Worm (Caenorhabditis elegans): ENCODE data around the gene srj-39.

ce11 chrV:4104298-4104697, at the start of gene srj-39:
- TF ChIP-seq ama-1 (optimal IDR thresholded peaks at IDR 0.05) (no peak), lin-11 (tag; optimal IDR thresholded peaks at IDR 0.05) (no peak), pqm-1 (tag; optimal IDR thresholded peaks at IDR 0.05) (no peak), dmd-4 (tag; optimal IDR thresholded peaks at IDR 0.05; ENCODE audit: borderline replicate concordance) (no peak), sdc-2 (tag; optimal IDR thresholded peaks at IDR 0.05) (no peak), pag-3 (tag; optimal IDR thresholded peaks at IDR 0.05; ENCODE audit: borderline replicate concordance) (no peak), ztf-16 (tag; optimal IDR thresholded peaks at IDR 0.05) (no peak), nhr-11 (tag; optimal IDR thresholded peaks at IDR 0.05) (no peak), pros-1 (tag; optimal IDR thresholded peaks at IDR 0.05) (no peak), sox-4 (tag; optimal IDR thresholded peaks at IDR 0.05) (no peak), ttx-3 (tag; optimal IDR thresholded peaks at IDR 0.05) (no peak), elt-2 (tag; optimal IDR thresholded peaks at IDR 0.05) (no peak), tbx-7 (tag; optimal IDR thresholded peaks at IDR 0.05) (no peak)
